Worm (Caenorhabditis elegans) whole organism, mixed stage, embryonic: ENCODE data around the gene M05D6.3.

Source experiments
- elt-1 ChIP-seq: sonication (generic microtip); optimal IDR thresholded peaks from 2 replicates; lab custom pipeline; 2017; ENCODE audit warnings: missing genetic modification characterization, mild to moderate bottlenecking, missing compliant biosample characterization, antibody characterized with exemption, moderate library complexity, borderline replicate concordance; ENCODE audit not compliant: insufficient read depth
- elt-3 ChIP-seq: fragments of 150-350 bp; optimal IDR thresholded peaks from 2 replicates; lab custom pipeline; 2014; ENCODE audit warnings: missing biosample characterization, missing genetic modification characterization
- hlh-1 ChIP-seq: fragments of 150-350 bp; optimal IDR thresholded peaks from 2 replicates; lab custom pipeline; 2014; ENCODE audit warnings: missing biosample characterization, missing genetic modification reagents, missing genetic modification characterization
- lin-13 ChIP-seq: fragments of 150-350 bp; optimal IDR thresholded peaks from 2 replicates; lab custom pipeline; 2014; ENCODE audit warnings: missing biosample characterization, missing genetic modification characterization
- nhr-12 ChIP-seq: fragments of 150-350 bp; optimal IDR thresholded peaks from 2 replicates; lab custom pipeline; 2014; ENCODE audit warnings: missing biosample characterization, missing genetic modification characterization
- nhr-76 ChIP-seq: sonication (generic microtip); optimal IDR thresholded peaks from 2 replicates; lab custom pipeline; 2017; ENCODE audit warnings: missing biosample characterization, missing genetic modification characterization
- pha-4 ChIP-seq: fragments of 150-350 bp; optimal IDR thresholded peaks from 2 replicates; lab custom pipeline; 2018; ENCODE audit warnings: missing biosample characterization, missing genetic modification reagents, missing genetic modification characterization
- snpc-4 ChIP-seq: fragments of 150-350 bp; optimal IDR thresholded peaks from 2 replicates; lab custom pipeline; 2014; ENCODE audit warnings: missing biosample characterization, missing genetic modification characterization
- unc-62 ChIP-seq: fragments of 150-350 bp; optimal IDR thresholded peaks from 2 replicates; lab custom pipeline; 2014; ENCODE audit warnings: missing biosample characterization, missing genetic modification reagents, missing genetic modification characterization

DNA sequence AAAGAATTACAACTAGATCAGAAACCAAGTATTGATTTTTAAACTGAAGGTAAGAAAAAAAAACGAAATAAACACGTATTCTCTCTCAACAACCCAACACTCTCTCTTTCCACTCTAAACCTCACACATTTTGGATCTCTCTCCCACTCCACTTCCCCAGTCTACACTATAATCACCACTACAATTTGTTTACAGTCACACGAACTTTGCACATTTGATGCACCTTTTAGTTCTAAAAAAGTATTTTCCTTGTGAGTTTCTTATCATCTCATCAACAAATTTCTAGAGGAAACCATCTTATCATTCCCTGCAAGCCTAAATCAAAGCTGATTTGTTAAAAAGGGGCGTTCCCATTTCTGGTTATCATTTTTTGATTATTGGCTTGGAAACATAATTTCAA, 9.0 kb downstream of the M05D6.3 start:
- TF ChIP-seq elt-1 (no peak), lin-13 (tag; lab: Kevin White, UChicago) (no peak), nhr-76 (tag; lab: Kevin White, UChicago) (no peak), nhr-12 (tag; lab: Kevin White, UChicago) (no peak), elt-3 (tag; lab: Kevin White, UChicago) (no peak), unc-62 (GFP tag; lab: Kevin White, UChicago) (no peak), snpc-4 (tag; lab: Kevin White, UChicago) (no peak), pha-4 (no peak), hlh-1 (tag; lab: Kevin White, UChicago) (no peak)
